Fruit fly (Drosophila melanogaster) whole organism, embryonic: ENCODE measurements around the gene CG43318.

Source experiments
- Ada2b ChIP-seq: fragments of 200-800 bp; sonication (Bioruptor generic); IDR thresholded peaks from 2 replicates; pipeline ENCODE4 v1.3.6; 2022; ENCODE audit warnings: missing biosample characterization, missing genetic modification characterization
- Bdp1 ChIP-seq: fragments of 200-800 bp; sonication (Bioruptor generic); optimal IDR thresholded peaks from 3 replicates; lab custom pipeline; 2016; ENCODE audit warnings: missing biosample characterization, missing genetic modification characterization
- CG10209 ChIP-seq: fragments of 200-800 bp; sonication (Bioruptor generic); optimal IDR thresholded peaks from 3 replicates; lab custom pipeline; 2017; ENCODE audit warnings: missing biosample characterization, mild to moderate bottlenecking, missing genetic modification characterization, missing genetic modification reagents
- CG10462 ChIP-seq: fragments of 200-800 bp; sonication (Bioruptor generic); optimal IDR thresholded peaks from 2 replicates; lab custom pipeline; 2016; ENCODE audit warnings: missing biosample characterization, missing genetic modification characterization
- CG11398 ChIP-seq: fragments of 200-800 bp; sonication (Bioruptor generic); optimal IDR thresholded peaks from 2 replicates; lab custom pipeline; 2016; ENCODE audit warnings: missing biosample characterization, missing genetic modification characterization
- CG12071 ChIP-seq: fragments of 200-800 bp; sonication (Bioruptor generic); optimal IDR thresholded peaks from 3 replicates; lab custom pipeline; 2018; ENCODE audit warnings: missing biosample characterization, mild to moderate bottlenecking, missing genetic modification characterization
- CG13296 ChIP-seq: fragments of 200-800 bp; sonication (Bioruptor generic); optimal IDR thresholded peaks from 3 replicates; lab custom pipeline; 2018; ENCODE audit warnings: missing biosample characterization, mild to moderate bottlenecking, missing genetic modification characterization
- CG14965 ChIP-seq: fragments of 200-800 bp; sonication (Bioruptor generic); optimal IDR thresholded peaks from 2 replicates; lab custom pipeline; 2016; ENCODE audit warnings: missing biosample characterization, missing genetic modification characterization, borderline replicate concordance
- CG16815 ChIP-seq: fragments of 200-800 bp; sonication (Bioruptor generic); optimal IDR thresholded peaks from 3 replicates; lab custom pipeline; 2017; ENCODE audit warnings: missing biosample characterization, mild to moderate bottlenecking, missing genetic modification characterization
- CG17328 ChIP-seq: fragments of 200-800 bp; sonication (Bioruptor generic); IDR thresholded peaks from 2 replicates; pipeline ENCODE4 v1.3.6; 2022; ENCODE audit warnings: missing biosample characterization, missing genetic modification characterization
- CG17361 ChIP-seq: fragments of 200-800 bp; sonication (Bioruptor generic); IDR thresholded peaks from 3 replicates; pipeline ENCODE4 v1.3.6; 2022; ENCODE audit warnings: missing biosample characterization, missing genetic modification characterization
- CG17568 ChIP-seq: fragments of 200-800 bp; sonication (Bioruptor generic); optimal IDR thresholded peaks from 2 replicates; lab custom pipeline; 2018; ENCODE audit warnings: missing biosample characterization, mild to moderate bottlenecking, missing genetic modification characterization, moderate library complexity
- CG18011 ChIP-seq: fragments of 200-800 bp; sonication (Bioruptor generic); optimal IDR thresholded peaks from 2 replicates; lab custom pipeline; 2017; ENCODE audit warnings: missing biosample characterization, missing genetic modification characterization, mild to moderate bottlenecking, moderate library complexity, missing genotype
- CG1832 ChIP-seq: fragments of 200-800 bp; sonication (Bioruptor generic); optimal IDR thresholded peaks from 2 replicates; lab custom pipeline; 2017; ENCODE audit warnings: missing biosample characterization, mild to moderate bottlenecking, missing genetic modification characterization, inconsistent platforms
- CG2202 ChIP-seq: fragments of 200-800 bp; sonication (Bioruptor generic); optimal IDR thresholded peaks from 2 replicates; lab custom pipeline; 2018; ENCODE audit warnings: missing biosample characterization, mild to moderate bottlenecking, missing genetic modification characterization
- CG3065 ChIP-seq: fragments of 200-800 bp; sonication (Bioruptor generic); optimal IDR thresholded peaks from 2 replicates; lab custom pipeline; 2016; ENCODE audit warnings: missing biosample characterization, missing genetic modification characterization
- CG3407 ChIP-seq: fragments of 200-800 bp; sonication (Bioruptor generic); optimal IDR thresholded peaks from 2 replicates; lab custom pipeline; 2018; ENCODE audit warnings: missing biosample characterization, mild to moderate bottlenecking, missing genetic modification characterization
- CG43689 ChIP-seq: fragments of 200-800 bp; sonication (Bioruptor generic); IDR thresholded peaks from 2 replicates; pipeline ENCODE4 v1.3.6; 2022; ENCODE audit warnings: missing biosample characterization, missing genetic modification characterization
- CG6683 ChIP-seq: fragments of 200-800 bp; sonication (Bioruptor generic); optimal IDR thresholded peaks from 2 replicates; lab custom pipeline; 2017; ENCODE audit warnings: missing biosample characterization, mild to moderate bottlenecking, missing genetic modification characterization, missing genetic modification reagents
- CG6854 ChIP-seq: fragments of 200-800 bp; sonication (Bioruptor generic); optimal IDR thresholded peaks from 3 replicates; lab custom pipeline; 2017; ENCODE audit warnings: missing biosample characterization, mild to moderate bottlenecking, missing genetic modification characterization
- CG7271 ChIP-seq: fragments of 200-800 bp; sonication (Bioruptor generic); optimal IDR thresholded peaks from 2 replicates; lab custom pipeline; 2018; ENCODE audit warnings: missing biosample characterization, mild to moderate bottlenecking, missing genetic modification characterization, moderate library complexity
- CG7556 ChIP-seq: fragments of 200-800 bp; sonication (Bioruptor generic); optimal IDR thresholded peaks from 2 replicates; lab custom pipeline; 2017; ENCODE audit warnings: missing biosample characterization, mild to moderate bottlenecking, missing genetic modification characterization
- CG8290 ChIP-seq, 3 experiments: fragments of 200-800 bp; sonication (Bioruptor generic); optimal IDR thresholded peaks; 2 replicates each; lab custom pipeline; 2016 to 2019; ENCODE audit warnings: missing biosample characterization in 3 of 3, missing genetic modification characterization in 3 of 3, mild to moderate bottlenecking in 2 of 3, moderate library complexity in 1 of 3
- CG9215 ChIP-seq: fragments of 200-800 bp; sonication (Bioruptor generic); IDR thresholded peaks from 2 replicates; pipeline ENCODE4 v1.3.6; 2022; ENCODE audit warnings: missing biosample characterization, missing genetic modification characterization
- CG9817 ChIP-seq: fragments of 200-800 bp; sonication (Bioruptor generic); optimal IDR thresholded peaks from 2 replicates; lab custom pipeline; 2018; ENCODE audit warnings: missing biosample characterization, mild to moderate bottlenecking, missing genetic modification characterization, moderate library complexity
- Ets97D ChIP-seq: fragments of 200-800 bp; sonication (Bioruptor generic); optimal IDR thresholded peaks from 3 replicates; lab custom pipeline; 2016; ENCODE audit warnings: missing biosample characterization, missing genetic modification characterization
- Hmx ChIP-seq: fragments of 200-800 bp; sonication (Bioruptor generic); optimal IDR thresholded peaks from 2 replicates; lab custom pipeline; 2016; ENCODE audit warnings: missing biosample characterization, missing genetic modification characterization
- Max ChIP-seq: fragments of 200-800 bp; sonication (Bioruptor generic); optimal IDR thresholded peaks from 2 replicates; lab custom pipeline; 2016; ENCODE audit warnings: missing biosample characterization, mild to moderate bottlenecking, missing genetic modification characterization
- Myb ChIP-seq: fragments of 200-800 bp; sonication (Bioruptor generic); optimal IDR thresholded peaks from 2 replicates; lab custom pipeline; 2016; ENCODE audit warnings: missing biosample characterization, missing genetic modification characterization
- Six4 ChIP-seq: fragments of 200-800 bp; sonication (Bioruptor generic); optimal IDR thresholded peaks from 2 replicates; lab custom pipeline; 2016; ENCODE audit warnings: missing biosample characterization, missing genetic modification characterization
- Sry-β ChIP-seq: fragments of 200-800 bp; sonication (Bioruptor generic); optimal IDR thresholded peaks from 2 replicates; lab custom pipeline; 2018; ENCODE audit warnings: missing biosample characterization, mild to moderate bottlenecking, missing genetic modification characterization, moderate library complexity
- abd-A ChIP-seq: fragments of 200-800 bp; sonication (Bioruptor generic); optimal IDR thresholded peaks from 3 replicates; lab custom pipeline; 2019; ENCODE audit warnings: missing biosample characterization, mild to moderate bottlenecking, missing genetic modification characterization, moderate library complexity
- ac ChIP-seq: fragments of 200-800 bp; sonication (Bioruptor generic); optimal IDR thresholded peaks from 3 replicates; lab custom pipeline; 2017; ENCODE audit warnings: missing biosample characterization, mild to moderate bottlenecking, missing genetic modification characterization
- bab2 ChIP-seq: fragments of 200-800 bp; sonication (Bioruptor generic); optimal IDR thresholded peaks from 2 replicates; lab custom pipeline; 2016; ENCODE audit warnings: missing biosample characterization, missing genetic modification characterization
- bsh ChIP-seq, 2 experiments: fragments of 200-800 bp; sonication (Bioruptor generic); optimal IDR thresholded peaks; 2 replicates each; lab custom pipeline; 2017 to 2018; ENCODE audit warnings: mild to moderate bottlenecking in 2 of 2, missing biosample characterization in 2 of 2, missing genetic modification characterization in 2 of 2, moderate library complexity in 1 of 2
- chm ChIP-seq: fragments of 200-800 bp; sonication (Bioruptor generic); IDR thresholded peaks from 2 replicates; pipeline ENCODE4 v1.3.6; 2022; ENCODE audit warnings: missing biosample characterization, missing genetic modification characterization
- crol ChIP-seq: fragments of 200-800 bp; sonication (Bioruptor generic); IDR thresholded peaks from 2 replicates; pipeline ENCODE4 v1.3.6; 2022; ENCODE audit warnings: missing biosample characterization, missing genetic modification characterization
- dysf ChIP-seq: fragments of 200-800 bp; sonication (Bioruptor generic); IDR thresholded peaks from 3 replicates; pipeline ENCODE4 v1.3.6; 2022; ENCODE audit warnings: missing biosample characterization, missing genetic modification characterization
- esg ChIP-seq: fragments of 200-800 bp; sonication (Bioruptor generic); conservative IDR thresholded peaks from 2 replicates; pipeline ENCODE4 v1.3.6; 2022; ENCODE audit warnings: missing biosample characterization, missing genetic modification characterization
- eve ChIP-seq, 2 experiments: fragments of >200 bp; optimal IDR thresholded peaks; 2 replicates each; lab custom pipeline; 2017; ENCODE audit warnings: missing biosample characterization in 2 of 2, missing genetic modification characterization in 2 of 2
- gcm ChIP-seq: fragments of 200-800 bp; sonication (Bioruptor generic); optimal IDR thresholded peaks from 2 replicates; lab custom pipeline; 2019; ENCODE audit warnings: missing biosample characterization, mild to moderate bottlenecking, missing genetic modification characterization, moderate library complexity
- ind ChIP-seq: fragments of 200-800 bp; sonication (Bioruptor generic); optimal IDR thresholded peaks from 3 replicates; lab custom pipeline; 2016; ENCODE audit warnings: missing biosample characterization, missing genetic modification characterization
- jigr1 ChIP-seq: fragments of 200-800 bp; sonication (Bioruptor generic); IDR thresholded peaks from 3 replicates; pipeline ENCODE4 v1.3.6; 2022; ENCODE audit warnings: missing biosample characterization, missing genetic modification characterization
- lilli ChIP-seq: fragments of 200-800 bp; sonication (Bioruptor generic); optimal IDR thresholded peaks from 3 replicates; lab custom pipeline; 2016; ENCODE audit warnings: missing biosample characterization, missing genetic modification characterization
- odd ChIP-seq: fragments of 200-800 bp; sonication (Bioruptor generic); optimal IDR thresholded peaks from 2 replicates; lab custom pipeline; 2017; ENCODE audit warnings: missing biosample characterization, mild to moderate bottlenecking, missing genetic modification characterization
- sens ChIP-seq: fragments of 200-800 bp; sonication (Bioruptor generic); peaks from one replicate; lab custom pipeline; 2016; ENCODE audit warnings: missing biosample characterization, missing genetic modification characterization
- shn ChIP-seq: fragments of 200-800 bp; sonication (Bioruptor generic); optimal IDR thresholded peaks from 3 replicates; lab custom pipeline; 2016; ENCODE audit warnings: missing biosample characterization, missing genetic modification characterization
- sima ChIP-seq: fragments of 200-800 bp; sonication (Bioruptor generic); optimal IDR thresholded peaks from 2 replicates; lab custom pipeline; 2016; ENCODE audit warnings: missing biosample characterization, missing genetic modification characterization
- unc-4 ChIP-seq: fragments of 200-800 bp; sonication (Bioruptor generic); IDR thresholded peaks from 2 replicates; pipeline ENCODE4 v1.3.6; 2022; ENCODE audit warnings: missing biosample characterization, missing genetic modification characterization; ENCODE audit not compliant: partially characterized antibody
- usp ChIP-seq: fragments of >200 bp; optimal IDR thresholded peaks from 2 replicates; lab custom pipeline; 2017; ENCODE audit warnings: missing biosample characterization, missing genetic modification characterization
- vvl ChIP-seq: fragments of 200-800 bp; sonication (Bioruptor generic); IDR thresholded peaks from 2 replicates; pipeline ENCODE4 v1.3.6; 2022; ENCODE audit warnings: missing biosample characterization, missing genetic modification characterization
- zen ChIP-seq: fragments of 200-800 bp; sonication (Bioruptor generic); optimal IDR thresholded peaks from 3 replicates; lab custom pipeline; 2018; ENCODE audit warnings: missing biosample characterization, mild to moderate bottlenecking, missing genetic modification characterization, moderate library complexity

Gene CG43318

DNA sequence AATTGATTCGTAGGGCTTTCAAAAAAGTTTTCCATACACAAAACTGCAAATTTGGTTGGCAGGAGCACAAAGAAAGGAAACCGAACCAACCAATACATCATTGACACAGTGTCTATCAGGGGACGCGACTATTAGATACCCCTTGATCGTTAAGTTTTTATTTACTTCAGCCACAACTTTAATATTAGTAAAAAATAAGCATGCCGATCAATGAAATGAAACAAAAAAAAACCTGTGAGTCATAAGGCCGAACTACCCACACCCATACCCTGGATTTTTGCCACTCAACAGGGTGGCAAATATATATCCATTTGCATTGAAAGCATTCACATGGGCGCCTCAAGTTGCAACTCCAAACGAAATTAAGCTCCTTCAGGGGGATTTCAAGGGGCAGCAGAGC lies 17.0 kb downstream of the CG43318 start (continued):
- TF ChIP-seq CG16815 (GFP tag; lab: Kevin White, UChicago), result no peak
- TF ChIP-seq odd (GFP tag; lab: Kevin White, UChicago), result no peak
- TF ChIP-seq CG14965 (GFP tag; lab: Kevin White, UChicago), result no peak
- TF ChIP-seq ind (GFP tag; lab: Kevin White, UChicago), result peak; percentile 17
- no peak for TF ChIP-seq CG9215 (GFP tag; lab: Robert Waterston, UW)
- no peak for TF ChIP-seq Ets97D (GFP tag; lab: Kevin White, UChicago)
- TF ChIP-seq esg (GFP tag; lab: Robert Waterston, UW), result peak; percentile 24; the same call in 1 of the 2 replicates
- TF ChIP-seq Six4 (GFP tag; lab: Kevin White, UChicago), result no peak
- no peak for TF ChIP-seq CG1832
- TF ChIP-seq Ada2b, result 0 out of 2 replicates have a peak, but pooled peaks have one; percentile 20
- no peak for TF ChIP-seq CG17568
- TF ChIP-seq CG3065 (GFP tag; lab: Kevin White, UChicago), result no peak
- peak; percentile 44; the same call in 1 of the 3 replicates for TF ChIP-seq dysf
- no peak for TF ChIP-seq Hmx (GFP tag; lab: Kevin White, UChicago)
- TF ChIP-seq Sry-β (GFP tag; lab: Kevin White, UChicago), result no peak
- TF ChIP-seq CG7271 (tag; lab: Kevin White, UChicago), result no peak
- TF ChIP-seq unc-4 (GFP tag; lab: Robert Waterston, UW), result no peak
- TF ChIP-seq Myb (GFP tag; lab: Kevin White, UChicago), result no peak
- no peak for TF ChIP-seq chm
- TF ChIP-seq vvl, result peak; percentile 29
- TF ChIP-seq ac (GFP tag; lab: Kevin White, UChicago), result no peak
- no peak for TF ChIP-seq CG8290 (GFP tag; optimal IDR thresholded peaks at IDR 0.05; lab: Kevin White, UChicago)
- no peak for TF ChIP-seq CG8290 (tag; optimal IDR thresholded peaks at IDR 0.05; lab: Kevin White, UChicago)
- TF ChIP-seq CG6683 (GFP tag; lab: Kevin White, UChicago), result no peak
- no peak for TF ChIP-seq sima
- no peak for TF ChIP-seq CG6854 (GFP tag; lab: Kevin White, UChicago)
- peak; percentile 56 for TF ChIP-seq CG17328 (GFP tag; lab: Robert Waterston, UW)
- TF ChIP-seq zen (tag; lab: Kevin White, UChicago), result no peak
- no peak for TF ChIP-seq eve (GFP tag; optimal IDR thresholded peaks at IDR 0.05; lab: Kevin White, UChicago)
- TF ChIP-seq bab2 (GFP tag; lab: Kevin White, UChicago), result no peak
- no peak for TF ChIP-seq bsh (GFP tag; optimal IDR thresholded peaks at IDR 0.05; lab: Kevin White, UChicago)
- TF ChIP-seq CG10209 (GFP tag; lab: Kevin White, UChicago), result no peak
- TF ChIP-seq CG10462 (GFP tag; lab: Kevin White, UChicago), result no peak
- no peak for TF ChIP-seq usp (GFP tag; lab: Kevin White, UChicago)
- no peak for TF ChIP-seq CG12071
- TF ChIP-seq CG43689 (GFP tag; lab: Robert Waterston, UW), result no peak
- no peak for TF ChIP-seq crol (GFP tag; lab: Robert Waterston, UW)
- no peak for TF ChIP-seq CG7556 (GFP tag; lab: Kevin White, UChicago)
- TF ChIP-seq lilli (GFP tag; lab: Kevin White, UChicago), result peak; percentile 28
- peak; percentile 60 for TF ChIP-seq sens (GFP tag; lab: Kevin White, UChicago)
- no peak for TF ChIP-seq CG17361 (GFP tag; lab: Robert Waterston, UW)
- no peak for TF ChIP-seq gcm (GFP tag; lab: Kevin White, UChicago)
- TF ChIP-seq jigr1 (GFP tag; lab: Robert Waterston, UW), result no peak
- TF ChIP-seq abd-A (tag; lab: Kevin White, UChicago), result no peak
- no peak for TF ChIP-seq CG11398
- TF ChIP-seq CG3407 (GFP tag; lab: Kevin White, UChicago), result no peak
- no peak for TF ChIP-seq CG13296 (GFP tag; lab: Kevin White, UChicago)
- TF ChIP-seq CG2202 (tag; lab: Kevin White, UChicago), result no peak
- no peak for TF ChIP-seq CG18011 (GFP tag; lab: Kevin White, UChicago)
- TF ChIP-seq Max (GFP tag; lab: Kevin White, UChicago), result no peak
- no peak for TF ChIP-seq Bdp1 (GFP tag; lab: Kevin White, UChicago)
- no peak for TF ChIP-seq shn (GFP tag; lab: Kevin White, UChicago)
- no peak for TF ChIP-seq CG9817 (tag; lab: Kevin White, UChicago)
